Worm (Caenorhabditis elegans) whole organism, midembryonic: ENCODE data around the gene fbxb-99.

ENCODE experiments used
- cog-1 ChIP-seq: sonication (generic microtip); optimal IDR thresholded peaks from 2 replicates; lab custom pipeline; 2016; ENCODE audit warnings: missing genetic modification characterization, missing compliant biosample characterization
- ref-1 ChIP-seq: fragments of 200-800 bp; sonication (Bioruptor generic); conservative IDR thresholded peaks from 2 replicates; pipeline ENCODE4 v1.3.6; 2022; ENCODE audit warnings: missing genetic modification reagents, missing genetic modification characterization, missing compliant biosample characterization
- ztf-29 ChIP-seq: fragments of 200-800 bp; sonication (Bioruptor generic); IDR thresholded peaks from 2 replicates; pipeline ENCODE4 v1.3.6; 2022; ENCODE audit warnings: missing genetic modification reagents, missing genetic modification characterization, missing compliant biosample characterization

DNA sequence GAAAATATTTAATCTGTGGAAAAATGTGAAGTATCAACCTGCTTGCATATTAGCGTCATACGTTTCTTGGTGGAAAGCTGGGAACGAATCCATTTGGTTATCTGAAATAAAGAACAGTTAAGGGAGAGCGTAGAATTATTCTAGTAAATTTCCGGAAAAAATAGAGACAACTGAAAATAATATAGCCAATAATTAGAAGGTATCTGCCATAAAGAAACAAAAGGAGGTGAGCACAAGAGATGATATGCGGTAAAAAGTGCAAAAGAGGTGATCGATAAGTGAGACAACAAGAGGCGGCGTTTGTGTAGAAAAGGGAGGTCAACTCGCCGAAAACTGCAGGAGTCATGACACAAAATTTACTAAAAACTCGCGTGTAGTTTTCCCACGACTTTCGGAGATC lies 13.8 kb downstream of the fbxb-99 start, which contains the start of gene T24E12.11:
- TF ChIP-seq ztf-29 (GFP tag; lab: Robert Waterston, UW) (no peak), cog-1 (tag; lab: Kevin White, UChicago) (no peak), ref-1 (GFP tag; lab: Robert Waterston, UW) (no peak)
